Fruit fly (Drosophila melanogaster) whole organism, embryonic: ENCODE data around the gene CG42489.

ENCODE experiments used
- BEAF-32 ChIP-seq: fragments of 200-800 bp; sonication (Bioruptor generic); optimal IDR thresholded peaks from 3 replicates; lab custom pipeline; 2017; ENCODE audit warnings: missing biosample characterization, missing genetic modification characterization, mild to moderate bottlenecking, moderate library complexity, missing genetic modification reagents
- CG10147 ChIP-seq: fragments of 200-800 bp; sonication (Bioruptor generic); optimal IDR thresholded peaks from 2 replicates; lab custom pipeline; 2019; ENCODE audit warnings: missing biosample characterization, mild to moderate bottlenecking, missing genetic modification characterization, moderate library complexity
- CG10267 ChIP-seq: fragments of 200-800 bp; sonication (Bioruptor generic); optimal IDR thresholded peaks from 2 replicates; lab custom pipeline; 2018; ENCODE audit warnings: missing biosample characterization, mild to moderate bottlenecking, missing genetic modification characterization, moderate library complexity
- CG10431 ChIP-seq: fragments of 200-800 bp; sonication (Bioruptor generic); optimal IDR thresholded peaks from 3 replicates; lab custom pipeline; 2018; ENCODE audit warnings: missing biosample characterization, mild to moderate bottlenecking, missing genetic modification characterization
- CG11456 ChIP-seq: fragments of 200-800 bp; sonication (Bioruptor generic); IDR thresholded peaks from 3 replicates; pipeline ENCODE4 v1.3.6; 2022; ENCODE audit warnings: missing biosample characterization, missing genetic modification characterization
- CG11696 ChIP-seq: fragments of 200-800 bp; sonication (Bioruptor generic); IDR thresholded peaks from 2 replicates; pipeline ENCODE4 v1.3.6; 2022; ENCODE audit warnings: missing biosample characterization, missing genetic modification characterization
- CG13775 ChIP-seq: fragments of 200-800 bp; sonication (Bioruptor generic); optimal IDR thresholded peaks from 3 replicates; lab custom pipeline; 2017; ENCODE audit warnings: missing biosample characterization, mild to moderate bottlenecking, missing genetic modification characterization
- CG14050 ChIP-seq: fragments of 200-800 bp; sonication (Bioruptor generic); IDR thresholded peaks from 3 replicates; pipeline ENCODE4 v1.3.6; 2022; ENCODE audit warnings: missing biosample characterization, missing genetic modification characterization
- CG15073 ChIP-seq: fragments of 200-800 bp; sonication (Bioruptor generic); optimal IDR thresholded peaks from 2 replicates; lab custom pipeline; 2016; ENCODE audit warnings: missing biosample characterization, missing genetic modification characterization
- CG1529 ChIP-seq: fragments of 200-800 bp; sonication (Bioruptor generic); optimal IDR thresholded peaks from 3 replicates; lab custom pipeline; 2018; ENCODE audit warnings: missing biosample characterization, missing genetic modification characterization
- CG1647 ChIP-seq: fragments of 200-800 bp; sonication (Bioruptor generic); optimal IDR thresholded peaks from 3 replicates; lab custom pipeline; 2016; ENCODE audit warnings: missing biosample characterization, missing genetic modification characterization
- CG18764 ChIP-seq: fragments of 200-800 bp; sonication (Bioruptor generic); optimal IDR thresholded peaks from 3 replicates; lab custom pipeline; 2016; ENCODE audit warnings: missing biosample characterization, missing genetic modification characterization
- CG2712 ChIP-seq: fragments of 200-800 bp; optimal IDR thresholded peaks from 3 replicates; lab custom pipeline; 2019; ENCODE audit warnings: missing biosample characterization, mild to moderate bottlenecking, missing genetic modification characterization, moderate library complexity
- CG33557 ChIP-seq: fragments of 200-800 bp; sonication (Bioruptor generic); optimal IDR thresholded peaks from 2 replicates; lab custom pipeline; 2019; ENCODE audit warnings: missing biosample characterization, mild to moderate bottlenecking, missing genetic modification characterization, moderate library complexity
- CG34422 ChIP-seq: fragments of 200-800 bp; sonication (Bioruptor generic); IDR thresholded peaks from 3 replicates; pipeline ENCODE4 v1.3.6; 2022; ENCODE audit warnings: missing biosample characterization, missing genetic modification characterization
- CG4360 ChIP-seq: fragments of 200-800 bp; sonication (Bioruptor generic); IDR thresholded peaks from 2 replicates; pipeline ENCODE4 v1.3.6; 2022; ENCODE audit warnings: missing biosample characterization, missing genetic modification characterization
- CG5245 ChIP-seq: fragments of 200-800 bp; sonication (Bioruptor generic); optimal IDR thresholded peaks from 3 replicates; lab custom pipeline; 2016; ENCODE audit warnings: missing biosample characterization, missing genetic modification characterization
- CG6254 ChIP-seq: fragments of 200-800 bp; sonication (Bioruptor generic); optimal IDR thresholded peaks from 3 replicates; lab custom pipeline; 2017; ENCODE audit warnings: mild to moderate bottlenecking, missing biosample characterization, missing genetic modification reagents, missing genetic modification characterization
- CG6689 ChIP-seq: fragments of 200-800 bp; sonication (Bioruptor generic); IDR thresholded peaks from 2 replicates; pipeline ENCODE4 v1.3.6; 2022; ENCODE audit warnings: missing biosample characterization, missing genetic modification characterization
- CG7556 ChIP-seq: fragments of 200-800 bp; sonication (Bioruptor generic); optimal IDR thresholded peaks from 2 replicates; lab custom pipeline; 2017; ENCODE audit warnings: missing biosample characterization, mild to moderate bottlenecking, missing genetic modification characterization
- CG7987 ChIP-seq: fragments of 200-800 bp; sonication (Bioruptor generic); optimal IDR thresholded peaks from 2 replicates; lab custom pipeline; 2018; ENCODE audit warnings: missing biosample characterization, mild to moderate bottlenecking, missing genetic modification characterization, moderate library complexity
- CG9817 ChIP-seq: fragments of 200-800 bp; sonication (Bioruptor generic); optimal IDR thresholded peaks from 2 replicates; lab custom pipeline; 2018; ENCODE audit warnings: missing biosample characterization, mild to moderate bottlenecking, missing genetic modification characterization, moderate library complexity
- Chrac-16 ChIP-seq: fragments of 200-800 bp; sonication (Bioruptor generic); optimal IDR thresholded peaks from 3 replicates; lab custom pipeline; 2016; ENCODE audit warnings: missing biosample characterization, missing genetic modification characterization
- Dip2 ChIP-seq: fragments of 200-800 bp; sonication (Bioruptor generic); IDR thresholded peaks from 2 replicates; pipeline ENCODE4 v1.3.6; 2022; ENCODE audit warnings: missing biosample characterization, missing genetic modification characterization
- Ets97D ChIP-seq: fragments of 200-800 bp; sonication (Bioruptor generic); optimal IDR thresholded peaks from 3 replicates; lab custom pipeline; 2016; ENCODE audit warnings: missing biosample characterization, missing genetic modification characterization
- Med ChIP-seq: fragments of 200-800 bp; sonication (Bioruptor generic); peaks from one replicate; lab custom pipeline; 2016; ENCODE audit warnings: missing biosample characterization, missing genetic modification characterization, mild to moderate bottlenecking, inconsistent platforms, moderate library complexity
- Mrtf ChIP-seq: fragments of 200-800 bp; sonication (Bioruptor generic); IDR thresholded peaks from 3 replicates; pipeline ENCODE4 v1.3.6; 2022; ENCODE audit warnings: missing biosample characterization, missing genetic modification characterization
- NFAT ChIP-seq: fragments of 200-800 bp; sonication (Bioruptor generic); IDR thresholded peaks from 2 replicates; pipeline ENCODE4 v1.3.6; 2022; ENCODE audit warnings: missing biosample characterization, missing genetic modification characterization
- NK7.1 ChIP-seq: fragments of 200-800 bp; sonication (Bioruptor generic); optimal IDR thresholded peaks from 3 replicates; lab custom pipeline; 2016; ENCODE audit warnings: missing biosample characterization, missing genetic modification characterization
- Oli ChIP-seq: fragments of 200-800 bp; sonication (Bioruptor generic); optimal IDR thresholded peaks from 2 replicates; lab custom pipeline; 2018; ENCODE audit warnings: missing biosample characterization, mild to moderate bottlenecking, missing genetic modification characterization, moderate library complexity
- Rfx ChIP-seq: fragments of 200-800 bp; sonication (Bioruptor generic); IDR thresholded peaks from 2 replicates; pipeline ENCODE4 v1.3.6; 2022; ENCODE audit warnings: missing biosample characterization, missing genetic modification characterization
- Six4 ChIP-seq: fragments of 200-800 bp; sonication (Bioruptor generic); optimal IDR thresholded peaks from 2 replicates; lab custom pipeline; 2016; ENCODE audit warnings: missing biosample characterization, missing genetic modification characterization
- Sry-β ChIP-seq: fragments of 200-800 bp; sonication (Bioruptor generic); optimal IDR thresholded peaks from 2 replicates; lab custom pipeline; 2018; ENCODE audit warnings: missing biosample characterization, mild to moderate bottlenecking, missing genetic modification characterization, moderate library complexity
- ab ChIP-seq: fragments of 200-800 bp; sonication (Bioruptor generic); optimal IDR thresholded peaks from 2 replicates; lab custom pipeline; 2016; ENCODE audit warnings: missing biosample characterization, missing genetic modification characterization
- ac ChIP-seq: fragments of 200-800 bp; sonication (Bioruptor generic); optimal IDR thresholded peaks from 3 replicates; lab custom pipeline; 2017; ENCODE audit warnings: missing biosample characterization, mild to moderate bottlenecking, missing genetic modification characterization
- bcd ChIP-seq: fragments of 200-800 bp; sonication (Bioruptor generic); optimal IDR thresholded peaks from 2 replicates; lab custom pipeline; 2017; ENCODE audit warnings: missing biosample characterization, mild to moderate bottlenecking, missing genetic modification characterization
- btn ChIP-seq: fragments of 200-800 bp; sonication (Bioruptor generic); optimal IDR thresholded peaks from 2 replicates; lab custom pipeline; 2016; ENCODE audit warnings: missing biosample characterization, missing genetic modification characterization
- dati ChIP-seq: fragments of 200-800 bp; sonication (Bioruptor generic); IDR thresholded peaks from 2 replicates; pipeline ENCODE4 v1.3.6; 2022; ENCODE audit warnings: missing biosample characterization, missing genetic modification characterization
- esg ChIP-seq: fragments of 200-800 bp; sonication (Bioruptor generic); conservative IDR thresholded peaks from 2 replicates; pipeline ENCODE4 v1.3.6; 2022; ENCODE audit warnings: missing biosample characterization, missing genetic modification characterization
- eyg ChIP-seq: fragments of 200-800 bp; sonication (Bioruptor generic); optimal IDR thresholded peaks from 3 replicates; lab custom pipeline; 2016; ENCODE audit warnings: missing biosample characterization, missing genetic modification characterization
- fd96Cb ChIP-seq: fragments of 200-800 bp; sonication (Bioruptor generic); optimal IDR thresholded peaks from 2 replicates; lab custom pipeline; 2018; ENCODE audit warnings: missing biosample characterization, mild to moderate bottlenecking, missing genetic modification characterization, moderate library complexity
- grau ChIP-seq: fragments of 200-800 bp; optimal IDR thresholded peaks from 3 replicates; lab custom pipeline; 2019; ENCODE audit warnings: missing biosample characterization, mild to moderate bottlenecking, missing genetic modification characterization, moderate library complexity
- grn ChIP-seq: fragments of 200-800 bp; sonication (Bioruptor generic); optimal IDR thresholded peaks from 3 replicates; lab custom pipeline; 2017; ENCODE audit warnings: missing biosample characterization, missing genetic modification characterization
- gsb ChIP-seq: fragments of 200-800 bp; sonication (Bioruptor generic); IDR thresholded peaks from 2 replicates; pipeline ENCODE4 v1.3.6; 2022; ENCODE audit warnings: missing biosample characterization, missing genetic modification characterization
- hb ChIP-seq: fragments of 200-800 bp; sonication (Bioruptor generic); IDR thresholded peaks from 3 replicates; pipeline ENCODE4 v1.3.6; 2022; ENCODE audit warnings: missing biosample characterization, missing genetic modification characterization; ENCODE audit not compliant: partially characterized antibody
- lmd ChIP-seq: fragments of 200-800 bp; sonication (Bioruptor generic); IDR thresholded peaks from 2 replicates; pipeline ENCODE4 v1.3.6; 2022; ENCODE audit warnings: missing biosample characterization, missing genetic modification characterization
- run ChIP-seq: fragments of 200-800 bp; sonication (Bioruptor generic); optimal IDR thresholded peaks from 3 replicates; lab custom pipeline; 2018; ENCODE audit warnings: missing biosample characterization, mild to moderate bottlenecking, missing genetic modification characterization
- tgo ChIP-seq: fragments of 200-800 bp; sonication (Bioruptor generic); IDR thresholded peaks from 3 replicates; pipeline ENCODE4 v1.3.6; 2022; ENCODE audit warnings: missing biosample characterization, missing genetic modification characterization
- unc-4 ChIP-seq: fragments of 200-800 bp; sonication (Bioruptor generic); IDR thresholded peaks from 2 replicates; pipeline ENCODE4 v1.3.6; 2022; ENCODE audit warnings: missing biosample characterization, missing genetic modification characterization; ENCODE audit not compliant: partially characterized antibody
- vfl ChIP-seq: fragments of 200-800 bp; sonication (Bioruptor generic); optimal IDR thresholded peaks from 2 replicates; lab custom pipeline; 2016; ENCODE audit warnings: missing biosample characterization, missing genetic modification characterization

CG42489 gene

dm6 chr3R:8659907-8660660 lies 5.5 kb upstream of the CG42489 start (continued):
- TF ChIP-seq Dip2 (GFP tag; lab: Robert Waterston, UW) (no peak), esg (GFP tag; lab: Robert Waterston, UW) (no peak), Mrtf (GFP tag; lab: Robert Waterston, UW) (no peak), dati (GFP tag; lab: Robert Waterston, UW) (no peak), hb (peak; percentile 94), run (tag; lab: Kevin White, UChicago) (peak; percentile 41), btn (GFP tag; lab: Kevin White, UChicago) (no peak), unc-4 (GFP tag; lab: Robert Waterston, UW) (peak; percentile 89), CG9817 (peak; percentile 48), Sry-β (GFP tag; lab: Kevin White, UChicago) (no peak), gsb (GFP tag; lab: Robert Waterston, UW) (no peak), fd96Cb (tag; lab: Kevin White, UChicago) (no peak), bcd (GFP tag; lab: Kevin White, UChicago) (peak; percentile 45), NK7.1 (GFP tag; lab: Kevin White, UChicago) (no peak), CG1647 (GFP tag; lab: Kevin White, UChicago) (peak; percentile 27), BEAF-32 (GFP tag; lab: Kevin White, UChicago) (peak; percentile 97), CG4360 (peak; percentile 28; the same call in 1 of the 2 replicates), Ets97D (GFP tag; lab: Kevin White, UChicago) (peak; percentile 97), eyg (GFP tag; lab: Kevin White, UChicago) (peak; percentile 25), CG33557 (GFP tag; lab: Kevin White, UChicago) (peak; percentile 51), ac (GFP tag; lab: Kevin White, UChicago) (no peak), CG7556 (no peak), CG15073 (GFP tag; lab: Kevin White, UChicago) (no peak), CG18764 (GFP tag; lab: Kevin White, UChicago) (peak; percentile 16), CG1529 (no peak), CG10267 (peak; percentile 75), ab (GFP tag; lab: Kevin White, UChicago) (no peak), CG10431 (GFP tag; lab: Kevin White, UChicago) (no peak), CG6254 (GFP tag; lab: Kevin White, UChicago) (no peak), tgo (GFP tag; lab: Robert Waterston, UW) (peak; percentile 30; the same call in 1 of the 3 replicates), CG5245 (peak; percentile 43), CG14050 (no peak), CG6689 (GFP tag; lab: Robert Waterston, UW) (no peak), Med (peak; percentile 98), CG11456 (GFP tag; lab: Robert Waterston, UW) (peak; percentile 49; the same call in 2 of the 3 replicates), grn (no peak), grau (peak; percentile 62), Rfx (GFP tag; lab: Robert Waterston, UW) (peak; percentile 83), CG7987 (GFP tag; lab: Kevin White, UChicago) (peak; percentile 93), CG13775 (GFP tag; lab: Kevin White, UChicago) (peak; percentile 7), vfl (GFP tag; lab: Kevin White, UChicago) (no peak), Six4 (GFP tag; lab: Kevin White, UChicago) (no peak), CG34422 (GFP tag; lab: Robert Waterston, UW) (peak; percentile 55; the same call in 1 of the 3 replicates), CG10147 (GFP tag; lab: Kevin White, UChicago) (peak; percentile 26), NFAT (peak; percentile 92), CG2712 (tag; lab: Kevin White, UChicago) (peak; percentile 67), Oli (tag; lab: Kevin White, UChicago) (no peak), Chrac-16 (GFP tag; lab: Kevin White, UChicago) (peak; percentile 5), CG11696 (no peak), lmd (GFP tag; lab: Robert Waterston, UW) (peak; percentile 6; the same call in 1 of the 2 replicates)
